Fruit fly (Drosophila melanogaster) whole organism, embryonic: ENCODE results near the gene pyd.

Experiments
- Aef1 ChIP-seq: fragments of 200-800 bp; sonication (Bioruptor generic); IDR thresholded peaks from 3 replicates; pipeline ENCODE4 v1.3.6; 2022; ENCODE audit warnings: missing biosample characterization, missing genetic modification characterization
- Atf-2 ChIP-seq: fragments of 200-800 bp; sonication (Bioruptor generic); optimal IDR thresholded peaks from 2 replicates; lab custom pipeline; 2016; ENCODE audit warnings: missing biosample characterization, missing genetic modification characterization
- Blimp-1 ChIP-seq: fragments of 200-800 bp; sonication (Bioruptor generic); optimal IDR thresholded peaks from 3 replicates; lab custom pipeline; 2018; ENCODE audit warnings: missing biosample characterization, missing genetic modification characterization, mild to moderate bottlenecking, moderate library complexity, missing genetic modification reagents
- CG10543 ChIP-seq: fragments of 200-800 bp; sonication (Bioruptor generic); optimal IDR thresholded peaks from 3 replicates; lab custom pipeline; 2017; ENCODE audit warnings: missing biosample characterization, mild to moderate bottlenecking, missing genetic modification characterization, moderate library complexity
- CG10979 ChIP-seq: fragments of 200-800 bp; sonication (Bioruptor generic); optimal IDR thresholded peaks from 2 replicates; lab custom pipeline; 2018; ENCODE audit warnings: missing biosample characterization, mild to moderate bottlenecking, missing genetic modification characterization, moderate library complexity
- CG13287 ChIP-seq: fragments of 200-800 bp; sonication (Bioruptor generic); IDR thresholded peaks from 2 replicates; pipeline ENCODE4 v1.3.6; 2022; ENCODE audit warnings: missing biosample characterization, missing genetic modification characterization; ENCODE audit not compliant: partially characterized antibody
- CG14710 ChIP-seq: fragments of 200-800 bp; sonication (Bioruptor generic); optimal IDR thresholded peaks from 3 replicates; lab custom pipeline; 2019; ENCODE audit warnings: missing biosample characterization, mild to moderate bottlenecking, missing genetic modification characterization, moderate library complexity
- CG16863 ChIP-seq: fragments of 200-800 bp; sonication (Bioruptor generic); optimal IDR thresholded peaks from 3 replicates; lab custom pipeline; 2016; ENCODE audit warnings: missing biosample characterization, missing genetic modification characterization
- CG17612 ChIP-seq: fragments of 200-800 bp; sonication (Bioruptor generic); IDR thresholded peaks from 2 replicates; pipeline ENCODE4 v1.3.6; 2022; ENCODE audit warnings: missing biosample characterization, missing genetic modification characterization
- CG17829 ChIP-seq: fragments of 200-800 bp; optimal IDR thresholded peaks from 2 replicates; lab custom pipeline; 2019; ENCODE audit warnings: missing biosample characterization, mild to moderate bottlenecking, missing genetic modification characterization, moderate library complexity
- CG18476 ChIP-seq: fragments of 200-800 bp; sonication (Bioruptor generic); optimal IDR thresholded peaks from 2 replicates; lab custom pipeline; 2016; ENCODE audit warnings: missing biosample characterization, mild to moderate bottlenecking, missing genetic modification characterization
- CG2129 ChIP-seq: fragments of 200-800 bp; sonication (Bioruptor generic); IDR thresholded peaks from 2 replicates; pipeline ENCODE4 v1.3.6; 2022; ENCODE audit warnings: missing biosample characterization, missing genetic modification characterization; ENCODE audit not compliant: partially characterized antibody
- CG31224 ChIP-seq: fragments of 200-800 bp; sonication (Bioruptor generic); IDR thresholded peaks from 2 replicates; pipeline ENCODE4 v1.3.6; 2022; ENCODE audit warnings: missing biosample characterization, missing genetic modification characterization
- CG3407 ChIP-seq: fragments of 200-800 bp; sonication (Bioruptor generic); optimal IDR thresholded peaks from 2 replicates; lab custom pipeline; 2018; ENCODE audit warnings: missing biosample characterization, mild to moderate bottlenecking, missing genetic modification characterization
- CG4617 ChIP-seq: fragments of 200-800 bp; sonication (Bioruptor generic); optimal IDR thresholded peaks from 3 replicates; lab custom pipeline; 2016; ENCODE audit warnings: missing biosample characterization, missing genetic modification characterization, borderline replicate concordance
- CG4854 ChIP-seq: fragments of 200-800 bp; sonication (Bioruptor generic); optimal IDR thresholded peaks from 2 replicates; lab custom pipeline; 2016; ENCODE audit warnings: missing biosample characterization, missing genetic modification characterization, inconsistent platforms
- CG7556 ChIP-seq: fragments of 200-800 bp; sonication (Bioruptor generic); optimal IDR thresholded peaks from 2 replicates; lab custom pipeline; 2017; ENCODE audit warnings: missing biosample characterization, mild to moderate bottlenecking, missing genetic modification characterization
- CG7928 ChIP-seq: fragments of 200-800 bp; sonication (Bioruptor generic); optimal IDR thresholded peaks from 2 replicates; lab custom pipeline; 2017; ENCODE audit warnings: missing biosample characterization, mild to moderate bottlenecking, missing genetic modification characterization
- CG8388 ChIP-seq: fragments of 200-800 bp; sonication (Bioruptor generic); optimal IDR thresholded peaks from 2 replicates; lab custom pipeline; 2019; ENCODE audit warnings: missing biosample characterization, mild to moderate bottlenecking, missing genetic modification characterization, moderate library complexity
- CG9437 ChIP-seq: fragments of 200-800 bp; sonication (Bioruptor generic); optimal IDR thresholded peaks from 2 replicates; lab custom pipeline; 2018; ENCODE audit warnings: missing biosample characterization, mild to moderate bottlenecking, missing genetic modification characterization
- Dip3 ChIP-seq: fragments of 200-800 bp; sonication (Bioruptor generic); optimal IDR thresholded peaks from 3 replicates; lab custom pipeline; 2016; ENCODE audit warnings: missing biosample characterization, missing genetic modification characterization
- Elba2 ChIP-seq: fragments of 200-800 bp; sonication (Bioruptor generic); optimal IDR thresholded peaks from 3 replicates; lab custom pipeline; 2016; ENCODE audit warnings: missing biosample characterization, missing genetic modification characterization
- Ets97D ChIP-seq: fragments of 200-800 bp; sonication (Bioruptor generic); optimal IDR thresholded peaks from 3 replicates; lab custom pipeline; 2016; ENCODE audit warnings: missing biosample characterization, missing genetic modification characterization
- HHEX ChIP-seq: fragments of 200-800 bp; sonication (Bioruptor generic); optimal IDR thresholded peaks from 3 replicates; lab custom pipeline; 2017; ENCODE audit warnings: missing biosample characterization, mild to moderate bottlenecking, missing genetic modification characterization, missing genetic modification reagents
- Hr39 ChIP-seq: fragments of >200 bp; optimal IDR thresholded peaks from 2 replicates; lab custom pipeline; 2017
- Meics ChIP-seq: fragments of 200-800 bp; sonication (Bioruptor generic); optimal IDR thresholded peaks from 2 replicates; lab custom pipeline; 2017; ENCODE audit warnings: missing biosample characterization, mild to moderate bottlenecking, missing genetic modification characterization
- Myb ChIP-seq: fragments of 200-800 bp; sonication (Bioruptor generic); optimal IDR thresholded peaks from 2 replicates; lab custom pipeline; 2016; ENCODE audit warnings: missing biosample characterization, missing genetic modification characterization
- Sry-δ ChIP-seq: fragments of 200-800 bp; sonication (Bioruptor generic); optimal IDR thresholded peaks from 2 replicates; lab custom pipeline; 2016; ENCODE audit warnings: missing biosample characterization, missing genetic modification characterization
- Ssrp ChIP-seq: fragments of 200-800 bp; sonication (Bioruptor generic); optimal IDR thresholded peaks from 2 replicates; lab custom pipeline; 2018; ENCODE audit warnings: missing biosample characterization, mild to moderate bottlenecking, missing genetic modification characterization, moderate library complexity
- caup ChIP-seq: fragments of 200-800 bp; sonication (Bioruptor generic); optimal IDR thresholded peaks from 3 replicates; lab custom pipeline; 2017; ENCODE audit warnings: missing biosample characterization, mild to moderate bottlenecking, missing genetic modification characterization, moderate library complexity; ENCODE audit not compliant: severe bottlenecking
- chinmo ChIP-seq: fragments of 200-800 bp; sonication (Bioruptor generic); IDR thresholded peaks from 4 replicates; pipeline ENCODE4 v1.3.6; 2022; ENCODE audit warnings: missing biosample characterization, missing genetic modification characterization; ENCODE audit not compliant: partially characterized antibody
- dan ChIP-seq: fragments of 200-800 bp; sonication (Bioruptor generic); IDR thresholded peaks from 2 replicates; pipeline ENCODE4 v1.3.6; 2022; ENCODE audit warnings: missing biosample characterization, missing genetic modification characterization
- dpn ChIP-seq, 2 experiments: fragments of 200-800 bp; sonication (Bioruptor generic); optimal IDR thresholded peaks; 3 replicates each; lab custom pipeline; 2016; ENCODE audit warnings: missing biosample characterization in 2 of 2, missing genetic modification characterization in 2 of 2
- emc ChIP-seq: fragments of 200-800 bp; sonication (Bioruptor generic); optimal IDR thresholded peaks from 2 replicates; lab custom pipeline; 2016; ENCODE audit warnings: missing biosample characterization, missing genetic modification characterization
- ems ChIP-seq: fragments of 200-800 bp; sonication (Bioruptor generic); optimal IDR thresholded peaks from 3 replicates; lab custom pipeline; 2016; ENCODE audit warnings: missing biosample characterization, missing genetic modification characterization
- fru ChIP-seq: fragments of >200 bp; optimal IDR thresholded peaks from 2 replicates; lab custom pipeline; 2017
- gcm2 ChIP-seq: fragments of 200-800 bp; sonication (Bioruptor generic); optimal IDR thresholded peaks from 2 replicates; lab custom pipeline; 2016; ENCODE audit warnings: missing biosample characterization, missing genetic modification characterization
- hb ChIP-seq: fragments of 200-800 bp; sonication (Bioruptor generic); IDR thresholded peaks from 3 replicates; pipeline ENCODE4 v1.3.6; 2022; ENCODE audit warnings: missing biosample characterization, missing genetic modification characterization; ENCODE audit not compliant: partially characterized antibody
- maf-S ChIP-seq: fragments of 200-800 bp; sonication (Bioruptor generic); optimal IDR thresholded peaks from 2 replicates; lab custom pipeline; 2016; ENCODE audit warnings: missing biosample characterization, missing genetic modification characterization
- nom ChIP-seq: fragments of 200-800 bp; sonication (Bioruptor generic); optimal IDR thresholded peaks from 2 replicates; lab custom pipeline; 2017; ENCODE audit warnings: missing biosample characterization, missing genetic modification characterization, mild to moderate bottlenecking, moderate library complexity, missing genetic modification reagents
- otp ChIP-seq: fragments of 200-800 bp; sonication (Bioruptor generic); IDR thresholded peaks from 3 replicates; pipeline ENCODE4, ENCODE4 v1.3.6; 2022; ENCODE audit warnings: missing biosample characterization, missing genetic modification characterization
- salm ChIP-seq: fragments of 200-800 bp; sonication (Bioruptor generic); optimal IDR thresholded peaks from 2 replicates; lab custom pipeline; 2018; ENCODE audit warnings: missing biosample characterization, mild to moderate bottlenecking, missing genetic modification characterization
- sens-2 ChIP-seq: fragments of 200-800 bp; sonication (Bioruptor generic); IDR thresholded peaks from 2 replicates; pipeline ENCODE4 v1.3.6; 2022; ENCODE audit warnings: missing biosample characterization, missing genetic modification characterization
- slbo ChIP-seq: fragments of 200-800 bp; sonication (Bioruptor generic); IDR thresholded peaks from 2 replicates; pipeline ENCODE4 v1.3.6; 2022; ENCODE audit warnings: missing biosample characterization, missing genetic modification characterization
- slp2 ChIP-seq: fragments of 200-800 bp; sonication (Bioruptor generic); optimal IDR thresholded peaks from 2 replicates; lab custom pipeline; 2016; ENCODE audit warnings: missing biosample characterization, missing genetic modification characterization
- so ChIP-seq: fragments of 200-800 bp; sonication (Bioruptor generic); IDR thresholded peaks from 3 replicates; pipeline ENCODE4 v1.3.6; 2022; ENCODE audit warnings: missing biosample characterization, missing genetic modification characterization
- sqz ChIP-seq: fragments of 200-800 bp; sonication (Bioruptor generic); optimal IDR thresholded peaks from 3 replicates; lab custom pipeline; 2018; ENCODE audit warnings: missing biosample characterization, mild to moderate bottlenecking, missing genetic modification characterization
- zfh1 ChIP-seq: fragments of 200-800 bp; sonication (Bioruptor generic); IDR thresholded peaks from 3 replicates; pipeline ENCODE4 v1.3.6; 2022; ENCODE audit warnings: missing biosample characterization, missing genetic modification characterization
- zfh2 ChIP-seq: fragments of 200-800 bp; sonication (Bioruptor generic); optimal IDR thresholded peaks from 2 replicates; lab custom pipeline; 2016; ENCODE audit warnings: missing biosample characterization, missing genetic modification characterization

Gene pyd

DNA sequence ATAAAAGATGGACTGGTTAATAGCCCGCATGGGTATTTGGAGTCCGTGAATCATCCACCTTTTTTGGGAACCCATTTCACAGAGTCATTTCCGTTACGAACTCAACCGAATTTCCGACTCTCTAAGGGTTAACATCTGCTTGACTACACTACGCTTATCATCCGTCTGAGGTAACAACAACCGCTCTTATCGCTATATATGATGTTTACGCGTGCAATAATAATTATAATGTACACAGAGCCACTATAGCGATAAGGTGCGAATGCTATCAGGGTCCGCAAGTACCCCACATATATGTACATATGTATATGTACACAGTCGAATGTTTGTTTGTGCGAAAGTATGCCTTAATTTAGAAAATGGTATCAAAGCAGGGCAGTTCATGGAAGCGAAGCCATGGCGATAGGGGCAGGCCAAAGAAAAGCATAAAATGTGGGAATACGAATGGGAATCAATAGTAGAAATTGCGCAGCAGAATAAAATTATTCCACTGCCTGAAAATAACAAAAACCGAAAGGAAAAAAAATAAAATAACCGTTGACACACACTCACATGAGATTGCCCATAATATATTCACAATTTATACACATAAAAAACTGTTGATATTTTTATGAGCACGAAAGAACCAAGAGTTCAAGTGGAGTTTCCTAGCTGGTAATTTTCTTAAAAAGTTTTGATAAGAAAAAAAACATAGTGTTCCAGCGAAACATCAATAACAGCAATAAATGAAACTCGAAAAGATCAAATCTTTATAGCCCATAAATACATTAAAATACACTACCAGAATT, 121.1 kb downstream of the pyd start (continued):
- TF ChIP-seq CG17612 (GFP tag; lab: Robert Waterston, UW) (no peak; the same call in 1 of the 2 replicates), sens-2 (peak; percentile 52), hb (no peak), CG2129 (GFP tag; lab: Robert Waterston, UW) (no peak), CG31224 (GFP tag; lab: Robert Waterston, UW) (peak; percentile 64), CG14710 (peak; percentile 71), fru (no peak), CG4617 (GFP tag; lab: Kevin White, UChicago) (peak; percentile 29), Ssrp (tag; lab: Kevin White, UChicago) (no peak), CG18476 (peak; percentile 63), CG16863 (peak; percentile 84), CG4854 (peak; percentile 87), CG17829 (tag; lab: Kevin White, UChicago) (peak; percentile 13), sqz (GFP tag; lab: Kevin White, UChicago) (peak; percentile 85), Sry-δ (peak; percentile 15), slp2 (GFP tag; lab: Kevin White, UChicago) (no peak), Dip3 (GFP tag; lab: Kevin White, UChicago) (peak; percentile 41), Aef1 (no peak), ems (GFP tag; lab: Kevin White, UChicago) (peak; percentile 77), CG3407 (GFP tag; lab: Kevin White, UChicago) (peak; percentile 93), Elba2 (GFP tag; lab: Kevin White, UChicago) (no peak), zfh1 (GFP tag; lab: Robert Waterston, UW) (peak; percentile 66), emc (GFP tag; lab: Kevin White, UChicago) (peak; percentile 25), otp (GFP tag; lab: Robert Waterston, UW) (peak; percentile 89), gcm2 (GFP tag; lab: Kevin White, UChicago) (peak; percentile 68), maf-S (peak; percentile 47), slbo (peak; percentile 30; the same call in 1 of the 2 replicates), dpn (GFP tag; optimal IDR thresholded peaks at IDR 0.05; lab: Kevin White, UChicago) (peak in 1 of 2 experiments; percentile 70), Ets97D (GFP tag; lab: Kevin White, UChicago) (peak; percentile 22), Hr39 (lab: Kevin White, UChicago) (no peak), dan (no peak), CG10979 (tag; lab: Kevin White, UChicago) (peak; percentile 47), CG10543 (GFP tag; lab: Kevin White, UChicago) (peak; percentile 98), nom (peak; percentile 84), chinmo (GFP tag; lab: Robert Waterston, UW) (peak; percentile 95), salm (tag; lab: Kevin White, UChicago) (peak; percentile 95), CG9437 (GFP tag; lab: Kevin White, UChicago) (peak; percentile 34), Meics (GFP tag; lab: Kevin White, UChicago) (peak; percentile 72), zfh2 (GFP tag; lab: Kevin White, UChicago) (peak; percentile 19), CG8388 (GFP tag; lab: Kevin White, UChicago) (peak; percentile 65), Atf-2 (GFP tag; lab: Kevin White, UChicago) (peak; percentile 52), Myb (GFP tag; lab: Kevin White, UChicago) (peak; percentile 37), Blimp-1 (GFP tag; lab: Kevin White, UChicago) (peak; percentile 82), so (GFP tag; lab: Robert Waterston, UW) (peak; percentile 89), caup (GFP tag; lab: Kevin White, UChicago) (peak; percentile 93), CG7928 (GFP tag; lab: Kevin White, UChicago) (peak; percentile 48), HHEX (GFP tag; lab: Kevin White, UChicago) (peak; percentile 93), CG7556 (GFP tag; lab: Kevin White, UChicago) (peak; percentile 59), CG13287 (GFP tag; lab: Robert Waterston, UW) (no peak; the same call in 1 of the 2 replicates)
